ENCODE assay signal across 3 worm cellular contexts in the genomic region with DNA sequence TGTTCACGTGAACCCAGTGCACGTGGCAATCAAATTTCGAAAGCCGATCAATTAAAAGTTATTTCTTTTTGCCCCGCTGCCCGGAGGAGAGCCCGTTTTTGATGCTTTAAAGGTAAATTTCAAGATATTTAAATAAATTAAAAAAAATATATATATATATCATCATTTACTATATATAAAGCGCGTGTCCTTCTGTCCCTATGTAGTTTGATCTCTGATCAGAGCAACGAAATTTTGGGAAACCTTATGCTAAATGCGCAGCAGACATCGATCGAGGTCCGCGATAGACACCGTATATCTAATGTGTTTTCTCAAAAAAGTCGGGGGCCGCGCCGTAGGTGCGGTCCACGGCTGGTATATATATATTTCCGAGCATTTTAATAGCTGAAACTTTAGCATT.
TF ChIP-seq lines count a peak whose summit lies in the region.

No protein-coding gene starts in this region.

TF ChIP-seq in whole organism, L1 larva, 84 proteins besides CTCF, POLR2A, EP300 and RAD21:
- TF ChIP-seq ama-1 (optimal IDR thresholded peaks at IDR 0.05; lab: Kevin White, UChicago), result peak; percentile 35

TF ChIP-seq in whole organism, L2 larva, 48 proteins besides CTCF, POLR2A, EP300 and RAD21:
- TF ChIP-seq ama-1 (optimal IDR thresholded peaks at IDR 0.05; lab: Kevin White, UChicago), result peak; percentile 42

TF ChIP-seq in whole organism, young adult, 124 proteins besides CTCF, POLR2A, EP300 and RAD21:
- peak; percentile 80 for TF ChIP-seq snpc-1.1 (tag; optimal IDR thresholded peaks at IDR 0.05; lab: Kevin White, UChicago; ENCODE audit: insufficient read depth)
- 0 out of 2 replicates have a peak, but pooled peaks have one; percentile 30 for TF ChIP-seq Y56A3A.18 (GFP tag; IDR thresholded peaks at IDR 0.05; lab: Robert Waterston, UW)
- TF ChIP-seq pbrm-1 (GFP tag; IDR thresholded peaks at IDR 0.05; lab: Robert Waterston, UW), result peak; percentile 69
- TF ChIP-seq B0336.3 (GFP tag; IDR thresholded peaks at IDR 0.05; lab: Robert Waterston, UW), result 0 out of 2 replicates have a peak, but pooled peaks have one; percentile 6
- TF ChIP-seq attf-6 (GFP tag; IDR thresholded peaks at IDR 0.05; lab: Robert Waterston, UW), result peak; percentile 80; the same call in 1 of the 2 replicates
- TF ChIP-seq madf-6 (GFP tag; IDR thresholded peaks at IDR 0.05; lab: Robert Waterston, UW), result 0 out of 2 replicates have a peak, but pooled peaks have one; percentile 10
- 0 out of 2 replicates have a peak, but pooled peaks have one; percentile 19 for TF ChIP-seq cebp-2 (GFP tag; IDR thresholded peaks at IDR 0.05; lab: Robert Waterston, UW)
- TF ChIP-seq snpc-4 (GFP tag; optimal IDR thresholded peaks at IDR 0.05; lab: Kevin White, UChicago), result peak; percentile 33
- peak in 3 of 4 experiments; percentile 40 to 91 (median 89) for TF ChIP-seq snpc-4 (tag; optimal IDR thresholded peaks at IDR 0.05; lab: Kevin White, UChicago)
- 0 out of 2 replicates have a peak, but pooled peaks have one; percentile 17 for TF ChIP-seq mcd-1 (GFP tag; IDR thresholded peaks at IDR 0.05; lab: Robert Waterston, UW)
TF ChIP-seq in whole organism, young adult: peak in this region for 9; not testable (repeated sequence) for 115.
